Worm (Caenorhabditis elegans): Measurements from ENCODE around the gene emc-2.

DNA sequence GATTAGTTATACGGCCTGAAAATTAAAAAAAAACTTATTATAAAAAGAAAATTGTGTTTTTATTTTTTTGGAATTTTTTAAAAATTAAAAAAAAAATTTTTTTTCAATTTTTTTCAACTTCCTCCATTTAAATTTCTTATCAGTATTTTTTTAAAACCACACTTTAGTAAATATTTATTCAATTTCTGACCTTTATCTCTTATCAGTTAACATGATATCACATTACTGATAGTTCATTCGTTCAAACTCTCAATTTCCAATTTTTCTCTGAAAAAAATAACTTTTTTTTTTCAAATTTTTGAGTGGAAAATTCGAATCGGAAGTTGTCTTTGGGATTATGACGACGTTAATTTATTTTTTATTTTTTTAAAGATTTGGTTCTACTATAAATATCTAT, 8.2 kb downstream of the emc-2 start:
- TF ChIP-seq nhr-237 (tag; optimal IDR thresholded peaks at IDR 0.05) (no peak), unc-62 (GFP tag; optimal IDR thresholded peaks at IDR 0.05) (no peak), unc-39 (tag; optimal IDR thresholded peaks at IDR 0.05) (no peak), sem-2 (GFP tag; optimal IDR thresholded peaks at IDR 0.05) (no peak), nhr-28 (tag; optimal IDR thresholded peaks at IDR 0.05) (no peak), elt-3 (tag; optimal IDR thresholded peaks at IDR 0.05) (no peak)
